Worm (Caenorhabditis elegans) whole organism, midembryonic: ENCODE results near the gene dhs-29.
A peak's percentile ranks its signal among the peaks of the same experiment; 100 is the strongest.

Experiments
- T22C8.4 ChIP-seq: fragments of 200-800 bp; sonication (Bioruptor generic); IDR thresholded peaks from 2 replicates; pipeline ENCODE4 v1.3.6; 2022; ENCODE audit warnings: missing genetic modification characterization, missing compliant biosample characterization
- cog-1 ChIP-seq: sonication (generic microtip); optimal IDR thresholded peaks from 2 replicates; lab custom pipeline; 2016; ENCODE audit warnings: missing genetic modification characterization, missing compliant biosample characterization
- flt-1 ChIP-seq: fragments of 200-800 bp; sonication (Bioruptor generic); IDR thresholded peaks from 2 replicates; pipeline ENCODE4 v1.3.6; 2022; ENCODE audit warnings: missing genetic modification characterization, missing compliant biosample characterization
- klf-2 ChIP-seq: fragments of 200-800 bp; sonication (Bioruptor generic); conservative IDR thresholded peaks from 2 replicates; pipeline ENCODE4 v1.3.6; 2022; ENCODE audit warnings: missing genetic modification reagents, missing genetic modification characterization, missing compliant biosample characterization
- med-1 ChIP-seq: sonication (generic microtip); optimal IDR thresholded peaks from 2 replicates; lab custom pipeline; 2017; ENCODE audit warnings: missing genetic modification characterization, mild to moderate bottlenecking, missing compliant biosample characterization, antibody characterized with exemption, missing genetic modification reagents; ENCODE audit not compliant: insufficient read depth
- ref-1 ChIP-seq: fragments of 200-800 bp; sonication (Bioruptor generic); conservative IDR thresholded peaks from 2 replicates; pipeline ENCODE4 v1.3.6; 2022; ENCODE audit warnings: missing genetic modification reagents, missing genetic modification characterization, missing compliant biosample characterization
- tab-1 ChIP-seq: fragments of 200-800 bp; sonication (Bioruptor generic); IDR thresholded peaks from 2 replicates; pipeline ENCODE4 v1.3.6; 2022; ENCODE audit warnings: missing genetic modification characterization, missing compliant biosample characterization
- ztf-23 ChIP-seq: fragments of 200-800 bp; sonication (Bioruptor generic); IDR thresholded peaks from 2 replicates; pipeline ENCODE4 v1.3.6; 2022; ENCODE audit warnings: missing genetic modification reagents, missing genetic modification characterization, missing compliant biosample characterization
- ztf-29 ChIP-seq: fragments of 200-800 bp; sonication (Bioruptor generic); IDR thresholded peaks from 2 replicates; pipeline ENCODE4 v1.3.6; 2022; ENCODE audit warnings: missing genetic modification reagents, missing genetic modification characterization, missing compliant biosample characterization

Gene dhs-29

ce11 chrX:7651219-7651958 is 13.3 kb downstream of the dhs-29 start:
- TF ChIP-seq ztf-23 = no peak
- peak; percentile 9 for TF ChIP-seq cog-1
- TF ChIP-seq tab-1 (GFP tag; lab: Robert Waterston, UW) = 0 out of 2 replicates have a peak, but pooled peaks have one; percentile 31

DNA sequence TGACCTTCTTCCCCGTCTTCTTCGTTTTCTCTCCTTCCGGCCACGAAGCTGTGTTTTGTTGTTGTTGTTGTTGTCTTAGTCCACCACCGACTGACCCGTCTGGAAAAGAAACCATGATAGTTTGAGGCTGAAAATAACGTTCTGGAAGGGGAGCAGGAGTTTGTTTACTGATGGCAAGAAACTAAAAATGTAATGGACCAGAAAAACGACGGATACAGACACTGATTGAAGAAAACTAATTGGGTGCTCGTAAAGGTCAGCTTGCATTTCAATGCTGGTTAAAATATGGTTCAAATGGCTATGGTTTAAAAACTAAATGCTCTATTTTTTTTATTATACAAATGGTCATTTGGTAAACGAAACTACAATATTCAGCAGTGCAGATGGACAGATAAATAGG is 19.4 kb downstream of the dhs-29 start, which contains the start of gene F26A10.2:
TSS of gene F26A10.2 (minus strand) at position 101 of the 400 bp plus-strand sequence.
- TF ChIP-seq tab-1 (GFP tag; lab: Robert Waterston, UW) = no peak
- TF ChIP-seq klf-2 (GFP tag; lab: Robert Waterston, UW) = no peak
- TF ChIP-seq cog-1 = no peak
- no peak for TF ChIP-seq T22C8.4
- TF ChIP-seq flt-1 (GFP tag; lab: Robert Waterston, UW) = no peak
- no peak for TF ChIP-seq med-1 (GFP tag; lab: Kevin White, UChicago)
- TF ChIP-seq ztf-23 = no peak
- TF ChIP-seq ztf-29 = no peak

DNA sequence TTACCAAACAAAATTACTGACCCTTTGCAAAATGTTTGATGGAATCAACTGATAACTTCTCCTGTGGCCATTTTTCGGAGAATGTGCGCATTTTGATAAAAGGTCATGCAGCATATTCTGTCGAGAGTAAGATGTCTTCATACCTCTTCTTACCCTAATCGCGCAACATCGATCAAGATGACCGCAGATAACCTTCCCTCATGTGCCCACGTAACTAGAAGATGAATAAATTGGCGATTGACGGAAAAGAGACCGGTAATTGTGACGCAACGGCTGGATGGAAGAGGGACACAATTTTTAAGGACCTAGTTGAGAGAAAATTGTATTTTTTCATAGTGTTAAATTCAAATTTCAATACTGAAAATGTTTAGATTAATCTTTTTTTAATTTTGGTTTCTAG is 23.9 kb downstream of the dhs-29 start:
- TF ChIP-seq tab-1 (GFP tag; lab: Robert Waterston, UW) (no peak), ztf-29 (no peak), ref-1 (no peak), klf-2 (GFP tag; lab: Robert Waterston, UW) (no peak), cog-1 (no peak), med-1 (GFP tag; lab: Kevin White, UChicago) (no peak), ztf-23 (no peak), flt-1 (GFP tag; lab: Robert Waterston, UW) (no peak), T22C8.4 (no peak)

ce11 chrX:7640391-7640790 is 24.3 kb downstream of the dhs-29 start:
- no peak for TF ChIP-seq med-1 (GFP tag; lab: Kevin White, UChicago)
- TF ChIP-seq cog-1 = no peak
- TF ChIP-seq tab-1 (GFP tag; lab: Robert Waterston, UW) = no peak
- no peak for TF ChIP-seq flt-1 (GFP tag; lab: Robert Waterston, UW)
- TF ChIP-seq klf-2 (GFP tag; lab: Robert Waterston, UW) = no peak
- TF ChIP-seq ztf-29 = no peak
- TF ChIP-seq T22C8.4 = no peak
- no peak for TF ChIP-seq ref-1
- TF ChIP-seq ztf-23 = no peak

ce11 chrX:7638790-7639189 is 25.9 kb downstream of the dhs-29 start:
- TF ChIP-seq med-1 (GFP tag; lab: Kevin White, UChicago) = no peak
- no peak for TF ChIP-seq klf-2 (GFP tag; lab: Robert Waterston, UW)
- TF ChIP-seq cog-1 = no peak
- TF ChIP-seq tab-1 (GFP tag; lab: Robert Waterston, UW) = no peak
- TF ChIP-seq flt-1 (GFP tag; lab: Robert Waterston, UW) = no peak
- no peak for TF ChIP-seq ref-1
- no peak for TF ChIP-seq ztf-29
- no peak for TF ChIP-seq ztf-23
- TF ChIP-seq T22C8.4 = no peak

DNA sequence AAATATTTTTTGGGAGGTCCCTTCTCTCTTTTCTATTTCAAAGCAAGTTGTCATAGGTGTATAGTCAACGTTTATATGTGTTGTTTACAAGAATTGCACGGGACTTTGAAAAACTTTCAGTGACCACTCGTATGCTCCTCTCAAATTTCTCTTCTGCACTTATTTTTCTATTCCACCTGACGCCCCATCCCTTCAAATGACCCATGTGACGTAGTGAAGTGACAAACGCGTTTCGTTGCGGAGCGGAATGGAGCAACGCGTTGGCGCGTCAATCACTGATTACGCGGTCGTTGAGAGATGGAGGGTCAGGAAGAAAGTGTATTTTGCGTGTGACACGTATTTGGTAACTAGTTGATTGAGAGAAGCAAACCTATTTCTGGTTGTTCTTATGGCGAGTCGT is 28.7 kb downstream of the dhs-29 start:
- no peak for TF ChIP-seq ref-1
- no peak for TF ChIP-seq tab-1 (GFP tag; lab: Robert Waterston, UW)
- TF ChIP-seq flt-1 (GFP tag; lab: Robert Waterston, UW) = no peak
- TF ChIP-seq cog-1 = no peak

- TF ChIP-seq ztf-29 = no peak
- no peak for TF ChIP-seq T22C8.4
- no peak for TF ChIP-seq med-1 (GFP tag; lab: Kevin White, UChicago)
- no peak for TF ChIP-seq flt-1 (GFP tag; lab: Robert Waterston, UW)
- TF ChIP-seq ref-1 = no peak
- no peak for TF ChIP-seq cog-1
- no peak for TF ChIP-seq klf-2 (GFP tag; lab: Robert Waterston, UW)
- no peak for TF ChIP-seq ztf-23
- TF ChIP-seq tab-1 (GFP tag; lab: Robert Waterston, UW) = no peak
These were observed 37.4 kb downstream of the dhs-29 start, which contains the start of gene nlp-61 for ce11 chrX:7627351-7627750. nlp-61 (plus strand) TSS chrX:7627651.

DNA sequence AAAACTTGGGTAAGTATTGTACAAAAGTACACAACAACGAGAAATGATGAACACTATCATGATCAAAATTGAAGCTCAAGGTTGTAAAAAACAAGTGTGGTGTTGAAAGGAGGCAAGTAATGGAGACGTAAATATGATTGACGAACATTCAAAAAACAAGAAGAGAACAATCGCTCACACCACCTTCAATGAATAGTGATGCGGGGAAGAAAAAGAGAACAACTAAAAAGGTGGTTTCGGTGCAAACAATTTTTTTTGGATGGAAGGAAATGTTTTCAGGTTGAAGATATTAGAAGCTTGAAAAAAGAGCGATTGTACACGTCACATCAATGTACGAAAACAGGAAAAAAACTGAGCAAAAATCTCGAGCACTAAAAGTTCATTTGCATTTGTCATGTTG is 50.3 kb downstream of the dhs-29 start:
- TF ChIP-seq ztf-23 = no peak
- no peak for TF ChIP-seq ref-1
- TF ChIP-seq klf-2 (GFP tag; lab: Robert Waterston, UW) = no peak
- TF ChIP-seq cog-1 = no peak
- TF ChIP-seq tab-1 (GFP tag; lab: Robert Waterston, UW) = no peak
- no peak for TF ChIP-seq T22C8.4
- no peak for TF ChIP-seq flt-1 (GFP tag; lab: Robert Waterston, UW)
- no peak for TF ChIP-seq med-1 (GFP tag; lab: Kevin White, UChicago)
- no peak for TF ChIP-seq ztf-29
